Fruit fly (Drosophila melanogaster) whole organism, adult: Measurements from ENCODE around the gene Rel.

Experiments used
- CG14711 ChIP-seq: fragments of 200-800 bp; sonication (Bioruptor generic); optimal IDR thresholded peaks from 2 replicates; lab custom pipeline; 2018; ENCODE audit warnings: missing biosample characterization, mild to moderate bottlenecking, missing genetic modification characterization, moderate library complexity
- CG1620 ChIP-seq: fragments of 200-800 bp; sonication (Bioruptor generic); optimal IDR thresholded peaks from 2 replicates; lab custom pipeline; 2016; ENCODE audit warnings: missing biosample characterization, missing genetic modification characterization
- CG7101 ChIP-seq: fragments of 200-800 bp; sonication (Bioruptor generic); optimal IDR thresholded peaks from 2 replicates; lab custom pipeline; 2018; ENCODE audit warnings: missing biosample characterization, mild to moderate bottlenecking, missing genetic modification characterization, moderate library complexity
- Hr96 ChIP-seq: fragments of 200-800 bp; sonication (Bioruptor generic); optimal IDR thresholded peaks from 2 replicates; lab custom pipeline; 2016; ENCODE audit warnings: missing biosample characterization, missing genetic modification characterization
- bab1 ChIP-seq: fragments of 200-800 bp; sonication (Bioruptor generic); optimal IDR thresholded peaks from 3 replicates; lab custom pipeline; 2019; ENCODE audit warnings: missing biosample characterization, mild to moderate bottlenecking, missing genetic modification characterization, moderate library complexity
- kay ChIP-seq: fragments of 200-800 bp; sonication (Bioruptor generic); peaks from one replicate; lab custom pipeline; 2016; ENCODE audit warnings: missing biosample characterization, missing genetic modification characterization, borderline replicate concordance
- pad ChIP-seq: fragments of 200-800 bp; sonication (Bioruptor generic); optimal IDR thresholded peaks from 3 replicates; lab custom pipeline; 2017; ENCODE audit warnings: missing biosample characterization, missing genetic modification characterization, mild to moderate bottlenecking, moderate library complexity, missing genetic modification reagents
- toe ChIP-seq: fragments of 200-800 bp; sonication (Bioruptor generic); optimal IDR thresholded peaks from 2 replicates; lab custom pipeline; 2016; ENCODE audit warnings: missing biosample characterization, missing genetic modification characterization

- TF ChIP-seq CG1620 (GFP tag; lab: Kevin White, UChicago) (no peak), pad (GFP tag; lab: Kevin White, UChicago) (peak; percentile 40), kay (GFP tag; lab: Kevin White, UChicago) (peak; percentile 96), toe (no peak), bab1 (peak; percentile 73), CG7101 (tag; lab: Kevin White, UChicago) (peak; percentile 73), CG14711 (tag; lab: Kevin White, UChicago) (peak; percentile 75), Hr96 (GFP tag; lab: Kevin White, UChicago) (peak; percentile 40)
Measured at dm6 chr3R:9031797-9032418, 15.9 kb downstream of the Rel start.
